Fruit fly (Drosophila melanogaster) whole organism, embryonic: ENCODE results near the gene Ccp84Ad.
A peak's percentile ranks its signal among the peaks of the same experiment; 100 is the strongest.

Experiments used
- Aef1 ChIP-seq: fragments of 200-800 bp; sonication (Bioruptor generic); IDR thresholded peaks from 3 replicates; pipeline ENCODE4 v1.3.6; 2022; ENCODE audit warnings: missing biosample characterization, missing genetic modification characterization
- Antp ChIP-seq: fragments of 200-800 bp; sonication (Bioruptor generic); optimal IDR thresholded peaks from 3 replicates; lab custom pipeline; 2016; ENCODE audit warnings: missing biosample characterization, missing genetic modification characterization
- Atf6 ChIP-seq: fragments of 200-800 bp; sonication (Bioruptor generic); IDR thresholded peaks from 2 replicates; pipeline ENCODE4 v1.3.6; 2022; ENCODE audit warnings: missing biosample characterization, missing genetic modification characterization
- C15 ChIP-seq: fragments of 200-800 bp; sonication (Bioruptor generic); IDR thresholded peaks from 3 replicates; pipeline ENCODE4 v1.3.6; 2022; ENCODE audit warnings: missing biosample characterization, missing genetic modification characterization
- CG10543 ChIP-seq: fragments of 200-800 bp; sonication (Bioruptor generic); optimal IDR thresholded peaks from 3 replicates; lab custom pipeline; 2017; ENCODE audit warnings: missing biosample characterization, mild to moderate bottlenecking, missing genetic modification characterization, moderate library complexity
- CG10654 ChIP-seq: fragments of 200-800 bp; sonication (Bioruptor generic); optimal IDR thresholded peaks from 2 replicates; lab custom pipeline; 2016; ENCODE audit warnings: missing biosample characterization, missing genetic modification characterization
- CG10979 ChIP-seq: fragments of 200-800 bp; sonication (Bioruptor generic); optimal IDR thresholded peaks from 2 replicates; lab custom pipeline; 2018; ENCODE audit warnings: missing biosample characterization, mild to moderate bottlenecking, missing genetic modification characterization, moderate library complexity
- CG11723 ChIP-seq: fragments of 200-800 bp; sonication (Bioruptor generic); optimal IDR thresholded peaks from 2 replicates; lab custom pipeline; 2017; ENCODE audit warnings: missing biosample characterization, mild to moderate bottlenecking, missing genetic modification characterization
- CG12236 ChIP-seq: fragments of 200-800 bp; sonication (Bioruptor generic); optimal IDR thresholded peaks from 2 replicates; lab custom pipeline; 2016; ENCODE audit warnings: missing biosample characterization, missing genetic modification characterization
- CG1647 ChIP-seq: fragments of 200-800 bp; sonication (Bioruptor generic); optimal IDR thresholded peaks from 3 replicates; lab custom pipeline; 2016; ENCODE audit warnings: missing biosample characterization, missing genetic modification characterization
- CG16813 ChIP-seq: fragments of 200-800 bp; sonication (Bioruptor generic); IDR thresholded peaks from 3 replicates; pipeline ENCODE4 v1.3.6; 2022; ENCODE audit warnings: missing biosample characterization, missing genetic modification characterization; ENCODE audit not compliant: partially characterized antibody
- CG17359 ChIP-seq: fragments of 200-800 bp; sonication (Bioruptor generic); optimal IDR thresholded peaks from 3 replicates; lab custom pipeline; 2018; ENCODE audit warnings: missing biosample characterization, mild to moderate bottlenecking, missing genetic modification characterization, moderate library complexity
- CG17802 ChIP-seq: fragments of 200-800 bp; sonication (Bioruptor generic); optimal IDR thresholded peaks from 2 replicates; lab custom pipeline; 2018; ENCODE audit warnings: missing biosample characterization, mild to moderate bottlenecking, missing genetic modification characterization, moderate library complexity
- CG30020 ChIP-seq: fragments of 200-800 bp; optimal IDR thresholded peaks from 2 replicates; lab custom pipeline; 2019; ENCODE audit warnings: missing biosample characterization, mild to moderate bottlenecking, missing genetic modification characterization, moderate library complexity
- CG3281 ChIP-seq: fragments of 200-800 bp; sonication (Bioruptor generic); optimal IDR thresholded peaks from 3 replicates; lab custom pipeline; 2017; ENCODE audit warnings: missing biosample characterization, mild to moderate bottlenecking, missing genetic modification characterization
- CG34224 ChIP-seq: fragments of 200-800 bp; sonication (Bioruptor generic); IDR thresholded peaks from 3 replicates; pipeline ENCODE4 v1.3.6; 2022; ENCODE audit warnings: missing biosample characterization, missing genetic modification characterization; ENCODE audit not compliant: partially characterized antibody
- CG3726 ChIP-seq: fragments of 200-800 bp; sonication (Bioruptor generic); IDR thresholded peaks from 3 replicates; pipeline ENCODE4, ENCODE4 v1.3.6; 2022; ENCODE audit warnings: missing biosample characterization, missing genetic modification characterization
- CG3847 ChIP-seq: fragments of 200-800 bp; sonication (Bioruptor generic); IDR thresholded peaks from 2 replicates; pipeline ENCODE4 v1.3.6; 2022; ENCODE audit warnings: missing biosample characterization, missing genetic modification characterization
- CG3995 ChIP-seq: fragments of 200-800 bp; sonication (Bioruptor generic); optimal IDR thresholded peaks from 3 replicates; lab custom pipeline; 2016; ENCODE audit warnings: missing biosample characterization, missing genetic modification characterization
- CG4360 ChIP-seq: fragments of 200-800 bp; sonication (Bioruptor generic); IDR thresholded peaks from 2 replicates; pipeline ENCODE4 v1.3.6; 2022; ENCODE audit warnings: missing biosample characterization, missing genetic modification characterization
- CG6683 ChIP-seq: fragments of 200-800 bp; sonication (Bioruptor generic); optimal IDR thresholded peaks from 2 replicates; lab custom pipeline; 2017; ENCODE audit warnings: missing biosample characterization, mild to moderate bottlenecking, missing genetic modification characterization, missing genetic modification reagents
- CG7271 ChIP-seq: fragments of 200-800 bp; sonication (Bioruptor generic); optimal IDR thresholded peaks from 2 replicates; lab custom pipeline; 2018; ENCODE audit warnings: missing biosample characterization, mild to moderate bottlenecking, missing genetic modification characterization, moderate library complexity
- CG7987 ChIP-seq: fragments of 200-800 bp; sonication (Bioruptor generic); optimal IDR thresholded peaks from 2 replicates; lab custom pipeline; 2018; ENCODE audit warnings: missing biosample characterization, mild to moderate bottlenecking, missing genetic modification characterization, moderate library complexity
- CG9437 ChIP-seq: fragments of 200-800 bp; sonication (Bioruptor generic); optimal IDR thresholded peaks from 2 replicates; lab custom pipeline; 2018; ENCODE audit warnings: missing biosample characterization, mild to moderate bottlenecking, missing genetic modification characterization
- CkIIα-i1 ChIP-seq: fragments of 200-800 bp; sonication (Bioruptor generic); IDR thresholded peaks from 2 replicates; pipeline ENCODE4 v1.3.6; 2022; ENCODE audit warnings: missing biosample characterization, missing genetic modification characterization
- ERR ChIP-seq: fragments of 200-800 bp; sonication (Bioruptor generic); optimal IDR thresholded peaks from 2 replicates; lab custom pipeline; 2016; ENCODE audit warnings: missing biosample characterization, missing genetic modification characterization
- HmgD ChIP-seq: fragments of 200-800 bp; sonication (Bioruptor generic); optimal IDR thresholded peaks from 3 replicates; lab custom pipeline; 2016; ENCODE audit warnings: missing biosample characterization, missing genetic modification characterization
- Oli ChIP-seq: fragments of 200-800 bp; sonication (Bioruptor generic); optimal IDR thresholded peaks from 2 replicates; lab custom pipeline; 2018; ENCODE audit warnings: missing biosample characterization, mild to moderate bottlenecking, missing genetic modification characterization, moderate library complexity
- Sry-δ ChIP-seq: fragments of 200-800 bp; sonication (Bioruptor generic); optimal IDR thresholded peaks from 2 replicates; lab custom pipeline; 2016; ENCODE audit warnings: missing biosample characterization, missing genetic modification characterization
- Trl ChIP-seq, 3 experiments: fragments of >200 bp in 2 of 3; fragments of 200-800 bp in 1 of 3; sonication (Bioruptor generic) in 1 of 3; optimal IDR thresholded peaks; 2 replicates in 1 of 3; 3 replicates in 2 of 3; lab custom pipeline; 2016 to 2017; ENCODE audit warnings: missing biosample characterization in 1 of 3, missing genetic modification characterization in 1 of 3
- bcd ChIP-seq: fragments of 200-800 bp; sonication (Bioruptor generic); optimal IDR thresholded peaks from 2 replicates; lab custom pipeline; 2017; ENCODE audit warnings: missing biosample characterization, mild to moderate bottlenecking, missing genetic modification characterization
- btn ChIP-seq: fragments of 200-800 bp; sonication (Bioruptor generic); optimal IDR thresholded peaks from 2 replicates; lab custom pipeline; 2016; ENCODE audit warnings: missing biosample characterization, missing genetic modification characterization
- chm ChIP-seq: fragments of 200-800 bp; sonication (Bioruptor generic); IDR thresholded peaks from 2 replicates; pipeline ENCODE4 v1.3.6; 2022; ENCODE audit warnings: missing biosample characterization, missing genetic modification characterization
- dpn ChIP-seq, 2 experiments: fragments of 200-800 bp; sonication (Bioruptor generic); optimal IDR thresholded peaks; 3 replicates each; lab custom pipeline; 2016; ENCODE audit warnings: missing biosample characterization in 2 of 2, missing genetic modification characterization in 2 of 2
- gcm ChIP-seq: fragments of 200-800 bp; sonication (Bioruptor generic); optimal IDR thresholded peaks from 2 replicates; lab custom pipeline; 2019; ENCODE audit warnings: missing biosample characterization, mild to moderate bottlenecking, missing genetic modification characterization, moderate library complexity
- gem ChIP-seq: fragments of 200-800 bp; sonication (Bioruptor generic); optimal IDR thresholded peaks from 2 replicates; lab custom pipeline; 2019; ENCODE audit warnings: missing biosample characterization, mild to moderate bottlenecking, missing genetic modification characterization, moderate library complexity
- gro ChIP-seq: fragments of 200-800 bp; sonication (Bioruptor generic); optimal IDR thresholded peaks from 2 replicates; lab custom pipeline; 2016; ENCODE audit warnings: missing biosample characterization, missing genetic modification characterization
- jumu ChIP-seq: fragments of 200-800 bp; sonication (Bioruptor generic); optimal IDR thresholded peaks from 3 replicates; lab custom pipeline; 2016; ENCODE audit warnings: missing biosample characterization, missing genetic modification characterization
- lbe ChIP-seq: fragments of 200-800 bp; sonication (Bioruptor generic); optimal IDR thresholded peaks from 2 replicates; lab custom pipeline; 2016; ENCODE audit warnings: missing biosample characterization, mild to moderate bottlenecking, missing genetic modification characterization
- onecut ChIP-seq: fragments of 200-800 bp; sonication (Bioruptor generic); IDR thresholded peaks from 2 replicates; pipeline ENCODE4 v1.3.6; 2022; ENCODE audit warnings: missing biosample characterization, missing genetic modification characterization
- pan ChIP-seq, 4 experiments: fragments of >200 bp in 3 of 4; fragments of 200-800 bp in 1 of 4; sonication (Bioruptor generic) in 1 of 4; optimal IDR thresholded peaks in 3 of 4; IDR thresholded peaks in 1 of 4; 2 replicates each; pipeline versions ENCODE4 v1.3.6 to Lab custom; 2017 to 2022; ENCODE audit warnings: missing biosample characterization in 2 of 4, missing genetic modification characterization in 2 of 4, mixed read lengths in 1 of 4
- peb ChIP-seq: fragments of 200-800 bp; sonication (Bioruptor generic); IDR thresholded peaks from 2 replicates; pipeline ENCODE4 v1.3.6; 2022; ENCODE audit warnings: missing biosample characterization, missing genetic modification characterization
- pita ChIP-seq: fragments of 200-800 bp; sonication (Bioruptor generic); optimal IDR thresholded peaks from 2 replicates; lab custom pipeline; 2017; ENCODE audit warnings: missing biosample characterization, mild to moderate bottlenecking, missing genetic modification characterization
- pum ChIP-seq: fragments of 200-800 bp; sonication (Bioruptor generic); optimal IDR thresholded peaks from 2 replicates; lab custom pipeline; 2016; ENCODE audit warnings: missing biosample characterization, missing genetic modification characterization
- scrt ChIP-seq: fragments of 200-800 bp; sonication (Bioruptor generic); optimal IDR thresholded peaks from 2 replicates; lab custom pipeline; 2018; ENCODE audit warnings: missing biosample characterization, mild to moderate bottlenecking, missing genetic modification characterization, moderate library complexity
- sens ChIP-seq: fragments of 200-800 bp; sonication (Bioruptor generic); peaks from one replicate; lab custom pipeline; 2016; ENCODE audit warnings: missing biosample characterization, missing genetic modification characterization
- sim ChIP-seq: fragments of 200-800 bp; sonication (Bioruptor generic); IDR thresholded peaks from 2 replicates; pipeline ENCODE4 v1.3.6; 2022; ENCODE audit warnings: missing biosample characterization, missing genetic modification characterization
- ssp ChIP-seq: fragments of 200-800 bp; sonication (Bioruptor generic); IDR thresholded peaks from 2 replicates; pipeline ENCODE4 v1.3.6; 2022; ENCODE audit warnings: missing biosample characterization, missing genetic modification characterization
- vfl ChIP-seq: fragments of 200-800 bp; sonication (Bioruptor generic); optimal IDR thresholded peaks from 2 replicates; lab custom pipeline; 2016; ENCODE audit warnings: missing biosample characterization, missing genetic modification characterization
- vnd ChIP-seq: fragments of 200-800 bp; sonication (Bioruptor generic); IDR thresholded peaks from 3 replicates; pipeline ENCODE4 v1.3.6; 2022; ENCODE audit warnings: missing biosample characterization, missing genetic modification characterization; ENCODE audit not compliant: partially characterized antibody

The Ccp84Ad gene

DNA sequence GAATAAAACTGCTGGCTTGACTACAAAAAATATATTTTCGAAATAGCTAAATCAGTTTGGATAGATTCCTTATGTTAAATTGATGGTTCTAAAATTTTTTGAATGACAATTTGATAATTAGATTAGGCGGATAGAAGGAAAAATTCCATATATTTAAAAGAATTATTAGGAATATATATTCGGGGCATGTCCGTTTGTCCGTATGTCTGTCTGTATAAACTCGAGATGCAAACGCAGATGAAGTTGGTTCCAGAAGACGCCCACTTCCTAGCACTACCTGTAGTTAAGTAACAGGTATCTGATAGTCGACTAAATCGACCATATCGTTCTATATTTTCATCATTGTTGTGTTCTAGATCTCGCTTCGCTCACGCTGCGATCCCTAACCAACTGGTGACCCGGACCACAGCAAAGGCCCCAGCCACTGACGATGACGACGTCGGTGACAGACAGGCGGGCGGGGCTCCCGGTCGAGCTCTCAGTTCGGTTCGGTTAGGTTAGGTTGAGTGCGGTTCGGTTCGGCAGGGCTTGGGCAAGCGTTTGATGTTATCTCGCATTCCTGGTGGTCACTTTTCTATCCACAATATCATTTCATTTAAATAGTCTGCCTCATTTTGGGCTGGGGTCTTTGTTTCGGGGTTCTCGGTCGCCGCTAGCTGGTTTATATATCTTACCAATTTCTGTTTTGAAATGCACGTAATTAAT lies 20.1 kb upstream of the Ccp84Ad start (continued):
- TF ChIP-seq CG4360 (no peak), lbe (no peak), pan (optimal IDR thresholded peaks at IDR 0.05; lab: Kevin White, UChicago) (no peak), pan (GFP tag; optimal IDR thresholded peaks at IDR 0.05 in 1 of 2, IDR thresholded peaks at IDR 0.05 in 1 of 2) (no peak), Oli (tag; lab: Kevin White, UChicago) (no peak), CG7271 (tag; lab: Kevin White, UChicago) (no peak), CG3847 (GFP tag; lab: Robert Waterston, UW) (no peak), scrt (GFP tag; lab: Kevin White, UChicago) (no peak), HmgD (no peak), CG11723 (GFP tag; lab: Kevin White, UChicago) (no peak), gem (tag; lab: Kevin White, UChicago) (peak; percentile 21), Antp (GFP tag; lab: Kevin White, UChicago) (no peak), CG16813 (GFP tag; lab: Robert Waterston, UW) (peak; percentile 74), dpn (GFP tag; optimal IDR thresholded peaks at IDR 0.05; lab: Kevin White, UChicago) (no peak), Trl (optimal IDR thresholded peaks at IDR 0.05; lab: Kevin White, UChicago) (no peak), Trl (GFP tag; optimal IDR thresholded peaks at IDR 0.05; lab: Kevin White, UChicago) (no peak), CG3281 (GFP tag; lab: Kevin White, UChicago) (no peak), gcm (GFP tag; lab: Kevin White, UChicago) (no peak), pum (GFP tag; lab: Kevin White, UChicago) (no peak), sens (GFP tag; lab: Kevin White, UChicago) (no peak), ssp (GFP tag; lab: Robert Waterston, UW) (no peak), CG17802 (tag; lab: Kevin White, UChicago) (no peak), sim (GFP tag; lab: Robert Waterston, UW) (no peak), CkIIα-i1 (no peak), CG12236 (no peak), Aef1 (GFP tag; lab: Robert Waterston, UW) (no peak), CG10979 (tag; lab: Kevin White, UChicago) (peak; percentile 31), peb (GFP tag; lab: Robert Waterston, UW) (no peak), gro (GFP tag; lab: Kevin White, UChicago) (no peak), ERR (GFP tag; lab: Kevin White, UChicago) (no peak), vnd (GFP tag; lab: Robert Waterston, UW) (0 out of 3 replicates have a peak, but pooled peaks have one; percentile 51), btn (GFP tag; lab: Kevin White, UChicago) (no peak), CG9437 (GFP tag; lab: Kevin White, UChicago) (peak; percentile 5), CG17359 (tag; lab: Kevin White, UChicago) (no peak), Sry-δ (GFP tag; lab: Kevin White, UChicago) (no peak), C15 (no peak), CG3995 (GFP tag; lab: Kevin White, UChicago) (no peak), pita (GFP tag; lab: Kevin White, UChicago) (no peak), CG3726 (no peak), CG10654 (no peak), CG34224 (GFP tag; lab: Robert Waterston, UW) (no peak), onecut (GFP tag; lab: Robert Waterston, UW) (no peak), chm (GFP tag; lab: Robert Waterston, UW) (no peak), CG1647 (GFP tag; lab: Kevin White, UChicago) (no peak), vfl (GFP tag; lab: Kevin White, UChicago) (no peak), jumu (GFP tag; lab: Kevin White, UChicago) (no peak), CG6683 (GFP tag; lab: Kevin White, UChicago) (no peak), bcd (GFP tag; lab: Kevin White, UChicago) (no peak), CG30020 (tag; lab: Kevin White, UChicago) (no peak), CG10543 (GFP tag; lab: Kevin White, UChicago) (no peak), Atf6 (no peak), CG7987 (no peak)
